Fruit fly (Drosophila melanogaster): ENCODE data around the gene mst.

- TF ChIP-seq Myc (optimal IDR thresholded peaks at IDR 0.05) = no peak
- no peak for TF ChIP-seq insv (optimal IDR thresholded peaks at IDR 0.05)
- no peak for TF ChIP-seq ttk (optimal IDR thresholded peaks at IDR 0.05)
- TF ChIP-seq Sin3A (optimal IDR thresholded peaks at IDR 0.05) = no peak
These were observed 13.9 kb downstream of the mst start, which contains the start of gene whe for dm6 chrX:21402672-21403071.

All from Kc167 (cell line).